Fruit fly (Drosophila melanogaster) S2 (cell line): ENCODE results near the gene grk.

Experiments used
- CG8478 ChIP-seq: fragments of >200 bp; optimal IDR thresholded peaks from 2 replicates; lab custom pipeline; 2018
- CTCF ChIP-seq, 2 experiments: fragments of >200 bp; optimal IDR thresholded peaks; 2 replicates each; lab custom pipeline; 2018

Gene grk

DNA sequence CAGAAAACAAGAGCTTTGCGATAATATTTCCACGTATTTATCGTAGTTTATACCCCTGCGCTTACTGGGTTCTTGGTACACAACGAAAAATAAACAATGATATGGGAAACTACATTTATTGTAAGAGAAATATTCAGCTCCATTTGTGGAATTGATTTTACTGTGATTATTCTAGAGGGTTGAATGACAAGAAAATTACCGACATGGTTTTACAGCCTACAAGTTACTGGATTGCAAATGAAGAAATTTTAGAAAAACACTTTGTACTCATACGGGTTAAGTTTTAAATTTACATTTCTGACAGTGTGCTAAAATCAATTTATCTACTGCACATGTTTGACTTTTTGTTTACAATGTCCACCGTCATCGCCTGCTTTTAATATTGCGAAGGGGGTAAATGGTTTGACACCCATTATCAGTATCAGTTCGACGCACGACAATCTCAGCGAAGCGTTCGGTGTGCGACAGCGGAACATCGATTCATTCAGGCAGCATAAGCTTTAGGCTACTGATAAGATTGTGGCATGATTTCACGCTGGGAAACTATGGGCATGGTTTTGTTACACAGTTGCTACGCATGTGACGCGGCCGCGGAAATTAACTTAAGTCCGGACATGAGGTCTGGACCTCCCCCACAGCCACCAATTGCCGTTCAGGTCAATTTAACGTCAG lies 28.5 kb upstream of the grk start:
- no peak for TF ChIP-seq CG8478 (lab: Kevin White, UChicago)
- no peak for TF ChIP-seq CTCF (optimal IDR thresholded peaks at IDR 0.05; lab: Kevin White, UChicago)

DNA sequence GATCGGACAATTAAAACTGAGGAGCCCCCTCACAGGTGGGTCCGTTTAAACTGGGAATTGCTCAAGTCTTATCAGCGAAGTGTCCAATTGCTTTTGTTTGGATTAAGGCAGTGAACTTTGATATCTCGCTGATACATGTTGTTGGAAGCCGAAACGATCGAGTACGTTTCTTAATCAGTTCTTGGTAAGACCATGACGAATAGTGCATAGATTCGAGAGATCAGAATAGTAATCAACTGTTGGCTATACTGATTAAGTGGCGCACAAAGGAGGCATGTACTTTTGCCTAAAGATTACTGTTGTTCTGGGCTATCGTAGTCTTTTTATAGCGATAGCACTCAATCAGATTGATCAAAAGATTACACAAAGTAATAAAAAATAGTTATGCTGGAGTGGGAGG lies 18.1 kb upstream of the grk start:
- no peak for TF ChIP-seq CTCF (optimal IDR thresholded peaks at IDR 0.05; lab: Kevin White, UChicago)
- TF ChIP-seq CG8478 (lab: Kevin White, UChicago) = no peak

DNA sequence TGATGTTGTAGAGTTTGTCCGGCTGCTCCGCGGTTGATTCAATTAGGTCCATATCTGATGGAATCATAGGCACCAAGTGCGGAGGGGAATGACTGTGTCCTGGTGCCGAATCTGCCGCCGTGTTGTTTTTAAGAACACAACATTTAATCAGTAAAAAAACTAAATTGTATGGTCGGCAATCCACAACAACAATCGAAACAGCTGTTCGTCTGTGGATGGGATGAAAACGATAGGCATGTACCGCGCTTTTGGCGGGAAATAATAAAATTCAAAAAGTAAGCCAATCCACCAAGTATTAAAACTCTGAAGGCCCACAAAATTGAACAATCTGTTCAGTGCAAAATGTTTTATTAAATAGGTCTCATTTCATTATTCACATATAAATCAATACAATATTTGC lies 16.0 kb upstream of the grk start, which contains the start of gene Aasdh:
Gene Aasdh, minus strand, starts transcription at position 219 of the 400 bp plus-strand sequence.
- TF ChIP-seq CTCF (optimal IDR thresholded peaks at IDR 0.05; lab: Kevin White, UChicago) (no peak), CG8478 (lab: Kevin White, UChicago) (no peak)

DNA sequence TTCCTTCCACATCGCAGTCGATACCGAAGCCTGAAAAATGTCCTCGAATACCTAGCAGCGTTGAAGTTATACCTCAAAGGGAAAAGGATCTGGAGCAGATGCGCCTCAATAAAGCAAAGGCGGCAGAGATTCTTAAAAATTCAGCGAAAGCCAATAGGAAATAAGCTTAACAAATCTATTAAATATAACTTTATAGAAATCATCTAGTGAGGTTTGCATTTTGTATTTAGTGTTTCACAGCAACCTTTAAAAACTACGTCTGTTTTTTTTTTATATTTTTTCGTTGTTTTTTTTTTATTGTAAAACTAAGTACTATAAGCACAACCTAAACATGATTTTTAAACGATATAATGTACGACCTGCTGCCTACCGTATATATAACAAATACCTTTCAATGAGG lies 8.7 kb upstream of the grk start, which contains the start of gene CG31897:
Gene CG31897, plus strand, starts transcription at position 301 of the 400 bp plus-strand sequence.
- TF ChIP-seq CTCF (optimal IDR thresholded peaks at IDR 0.05; lab: Kevin White, UChicago) = no peak
- no peak for TF ChIP-seq CG8478 (lab: Kevin White, UChicago)

DNA sequence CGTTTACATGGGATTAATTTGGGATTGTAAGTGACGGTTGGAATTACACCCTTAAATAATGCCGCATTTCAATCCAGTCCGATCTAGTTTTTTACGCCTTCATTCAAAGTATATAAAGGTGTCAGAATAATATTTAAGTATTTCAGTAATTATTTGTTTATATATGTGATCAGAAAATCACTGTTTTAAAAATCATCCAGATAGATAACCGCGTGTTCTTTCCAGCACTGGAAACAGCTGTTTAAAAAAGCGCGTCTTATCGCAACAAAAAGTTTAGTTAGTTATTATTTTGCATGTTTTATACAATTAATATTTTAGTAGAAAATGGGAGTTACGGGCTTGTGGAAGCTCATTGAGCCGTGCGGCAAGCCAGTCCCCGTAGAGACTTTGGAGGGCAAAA lies 4.7 kb upstream of the grk start, which contains the start of gene mus201:
Gene mus201, plus strand, starts transcription at position 118 of the 400 bp plus-strand sequence.
- TF ChIP-seq CG8478 (lab: Kevin White, UChicago) = no peak
- no peak for TF ChIP-seq CTCF (optimal IDR thresholded peaks at IDR 0.05; lab: Kevin White, UChicago)

DNA sequence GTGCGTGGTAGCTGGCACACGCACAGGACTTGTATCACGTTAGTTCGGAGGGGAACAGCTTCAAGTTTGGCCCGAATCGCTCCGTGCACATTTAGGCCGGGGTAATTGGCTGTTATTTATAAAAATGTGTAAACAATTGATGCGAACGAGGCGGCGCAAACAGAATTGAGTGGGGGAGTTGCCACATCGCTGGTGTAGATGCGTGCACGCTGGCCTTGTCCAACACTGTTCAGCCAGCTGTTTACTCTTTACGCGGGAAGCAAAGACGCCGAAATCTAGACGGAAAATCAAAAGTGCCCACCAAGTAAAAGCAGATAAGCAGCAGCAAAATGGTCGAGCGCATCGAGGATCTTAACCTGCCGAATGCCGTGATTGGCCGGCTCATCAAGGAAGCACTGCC lies 3.8 kb upstream of the grk start, which contains the start of the genes D12 and Chrac-14:
Gene D12, minus strand, starts transcription at position 190 of the 400 bp plus-strand sequence.
Gene Chrac-14, plus strand, starts transcription at position 230 of the 400 bp plus-strand sequence.
- TF ChIP-seq CTCF (optimal IDR thresholded peaks at IDR 0.05; lab: Kevin White, UChicago) (no peak), CG8478 (lab: Kevin White, UChicago) (no peak)

DNA sequence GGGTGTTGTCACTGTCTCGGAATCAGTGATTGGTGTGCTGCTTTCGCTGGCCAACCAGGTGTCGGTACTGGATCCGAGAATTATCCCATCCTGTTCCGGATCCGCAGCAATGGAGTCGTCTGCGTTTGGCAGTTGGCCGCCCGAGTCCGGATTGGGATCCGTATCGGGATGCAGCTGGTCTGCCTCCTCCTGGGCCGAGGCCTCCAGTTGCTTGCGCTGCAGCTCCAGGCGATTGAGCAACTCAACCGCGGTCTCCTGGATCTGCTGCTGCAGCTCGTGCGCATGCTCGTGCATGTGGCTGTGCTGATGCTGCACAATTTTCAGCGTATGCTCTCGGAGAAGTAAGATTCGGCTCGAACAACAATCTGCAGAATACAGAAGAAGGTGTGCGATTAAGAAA lies 1.3 kb downstream of the grk start:
- TF ChIP-seq CG8478 (lab: Kevin White, UChicago) = no peak

DNA sequence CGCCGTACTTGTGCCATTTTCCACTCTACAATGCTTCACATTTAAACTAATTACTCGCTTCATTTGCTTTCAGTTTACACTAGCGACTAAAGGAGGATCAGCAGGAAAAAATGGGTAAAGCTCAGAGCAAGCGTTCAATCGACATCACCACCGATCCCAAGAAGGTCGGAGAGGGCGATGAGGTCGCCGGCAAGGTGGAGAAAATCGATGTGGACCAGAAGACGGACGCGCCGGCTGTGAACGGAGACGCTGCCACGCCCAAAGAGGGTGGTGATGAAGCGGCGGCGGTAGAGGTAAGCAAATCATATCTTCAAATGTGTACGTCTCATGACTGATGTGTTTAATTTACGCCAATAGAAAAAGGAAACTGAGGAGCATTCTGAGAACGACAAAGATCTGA lies 6.6 kb downstream of the grk start:
- TF ChIP-seq CG8478 (lab: Kevin White, UChicago) (no peak), CTCF (optimal IDR thresholded peaks at IDR 0.05; lab: Kevin White, UChicago) (no peak)

DNA sequence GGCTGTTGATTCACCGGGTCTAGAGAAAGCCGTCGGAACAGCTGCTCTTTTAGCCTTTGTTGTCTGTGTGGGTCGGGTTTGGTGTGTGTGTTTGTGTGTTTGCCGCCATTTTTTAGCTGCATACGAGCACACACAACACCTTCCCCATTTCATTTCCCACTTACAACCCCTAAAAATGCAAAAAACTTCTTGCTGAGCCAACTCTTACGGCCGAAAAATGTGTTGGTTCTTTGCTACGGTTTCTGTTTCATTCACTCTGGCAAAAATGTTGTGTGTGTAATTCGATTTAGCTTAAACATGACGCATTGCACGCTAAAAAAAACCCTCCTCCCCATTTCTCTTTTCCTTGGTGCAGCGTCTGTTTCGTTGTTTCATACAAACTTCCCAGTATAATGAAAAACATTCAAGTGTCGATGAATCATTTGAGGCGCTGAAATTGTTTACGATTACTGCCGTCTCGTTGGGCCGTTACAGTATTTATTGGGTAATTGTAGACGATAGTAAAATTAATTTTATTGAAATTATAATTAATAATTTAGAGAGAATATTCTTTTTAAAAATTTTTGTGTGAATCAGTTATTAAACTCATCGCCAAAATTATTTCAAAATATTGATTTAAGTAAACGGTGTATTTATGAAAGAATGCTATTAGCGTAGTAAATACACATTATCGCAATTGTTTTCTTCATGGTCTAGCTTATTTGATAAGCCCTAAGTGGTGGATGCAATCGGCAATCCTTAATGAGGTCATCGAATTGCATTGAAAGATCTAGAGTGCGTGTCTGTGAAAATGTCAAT lies 7.2 kb downstream of the grk start:
- no peak for TF ChIP-seq CTCF (optimal IDR thresholded peaks at IDR 0.05; lab: Kevin White, UChicago)
- no peak for TF ChIP-seq CG8478 (lab: Kevin White, UChicago)

DNA sequence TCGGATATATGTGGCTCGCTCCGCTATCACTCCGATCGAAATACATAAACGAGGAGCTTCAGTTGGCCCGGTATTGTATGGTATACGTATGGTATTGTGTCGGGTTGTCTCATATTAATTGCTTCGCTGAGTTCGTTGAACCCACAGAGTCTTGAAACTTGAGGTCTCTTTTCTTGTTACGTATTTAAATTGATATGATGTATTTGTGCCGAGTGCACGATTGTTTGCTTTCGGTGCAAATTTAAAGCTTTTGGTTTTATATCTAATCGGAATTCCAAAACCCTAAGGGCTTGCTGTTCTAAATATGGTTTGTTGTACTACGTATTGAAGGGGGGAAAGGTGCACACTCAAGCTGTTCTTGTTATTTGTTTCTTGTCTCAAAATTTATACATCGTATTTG lies 8.2 kb downstream of the grk start:
- TF ChIP-seq CTCF (optimal IDR thresholded peaks at IDR 0.05; lab: Kevin White, UChicago) (no peak), CG8478 (lab: Kevin White, UChicago) (no peak)

DNA sequence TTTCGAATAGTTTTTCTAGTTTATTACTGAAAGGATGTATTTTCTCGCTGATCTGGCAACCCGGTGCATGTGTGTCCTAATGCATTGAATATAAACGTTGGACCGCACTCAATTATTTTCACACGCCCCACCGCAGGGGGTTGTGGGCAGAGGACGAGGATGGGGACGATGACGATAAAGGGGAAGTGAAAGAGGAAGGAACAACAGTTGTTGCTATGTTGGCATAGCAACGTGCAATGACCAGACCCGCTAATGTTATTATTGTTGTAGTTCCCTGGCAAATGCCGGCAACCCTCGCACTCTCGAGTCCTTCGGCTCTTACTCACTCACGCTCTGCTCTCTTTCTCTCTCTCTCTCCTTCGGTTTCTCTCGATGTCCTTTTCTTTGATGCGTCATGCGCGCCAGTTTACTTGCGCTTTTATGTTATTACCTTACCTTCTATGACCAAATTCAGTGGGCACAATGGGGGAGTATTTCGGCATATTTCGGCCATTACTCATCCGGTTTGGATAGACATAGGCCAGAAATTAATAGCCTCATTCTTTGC lies 8.7 kb downstream of the grk start:
- TF ChIP-seq CTCF (optimal IDR thresholded peaks at IDR 0.05; lab: Kevin White, UChicago) (no peak), CG8478 (lab: Kevin White, UChicago) (no peak)

DNA sequence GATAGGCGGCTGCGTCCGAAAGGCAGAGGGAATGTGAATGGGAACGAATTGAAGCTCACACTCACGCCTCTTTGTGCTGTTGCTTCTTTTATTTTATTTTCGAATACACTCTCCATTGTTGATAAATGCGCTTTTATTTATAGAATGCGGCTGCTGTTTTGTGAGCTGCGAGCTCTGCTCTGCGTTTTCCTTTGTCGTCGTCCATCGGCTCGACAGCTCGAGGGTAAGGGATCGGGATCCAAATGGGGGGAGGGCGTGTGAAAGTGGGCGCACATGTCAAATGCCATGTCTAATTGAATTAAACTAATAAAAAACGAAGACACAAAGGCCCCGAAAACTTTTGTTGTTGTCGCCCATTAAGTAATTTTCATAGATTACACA lies 9.3 kb downstream of the grk start:
- TF ChIP-seq CTCF (optimal IDR thresholded peaks at IDR 0.05; lab: Kevin White, UChicago) (no peak), CG8478 (lab: Kevin White, UChicago) (no peak)

DNA sequence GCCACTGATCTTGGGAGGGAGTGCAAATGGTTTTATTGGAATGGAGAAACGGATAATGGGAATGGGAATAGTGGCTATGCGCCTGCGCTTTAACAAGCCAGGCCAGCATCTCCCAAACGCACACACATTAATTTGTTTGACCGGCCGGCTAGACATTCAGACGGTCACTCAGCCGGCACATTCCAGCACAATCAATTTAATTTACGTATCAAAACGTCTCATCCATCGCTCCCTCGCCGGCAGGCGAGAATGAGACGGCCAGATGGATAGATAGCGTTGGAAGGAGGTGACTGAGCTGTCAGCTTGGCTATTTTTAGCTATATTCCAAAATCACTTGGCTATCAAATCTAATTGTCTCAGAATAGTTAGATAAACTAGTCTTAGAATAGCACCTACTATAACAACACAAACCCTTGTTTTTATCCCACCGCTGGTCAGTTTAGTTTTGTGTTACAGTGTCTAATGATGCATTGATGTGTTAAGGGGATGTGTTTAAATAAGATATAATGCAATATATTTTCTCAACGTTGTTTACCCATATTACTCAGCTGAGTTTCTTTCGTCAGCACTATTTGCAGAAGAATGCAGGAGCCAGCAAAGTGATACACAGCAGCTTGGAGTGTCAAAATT lies 9.8 kb downstream of the grk start:
- TF ChIP-seq CTCF (optimal IDR thresholded peaks at IDR 0.05; lab: Kevin White, UChicago) (no peak), CG8478 (lab: Kevin White, UChicago) (no peak)

DNA sequence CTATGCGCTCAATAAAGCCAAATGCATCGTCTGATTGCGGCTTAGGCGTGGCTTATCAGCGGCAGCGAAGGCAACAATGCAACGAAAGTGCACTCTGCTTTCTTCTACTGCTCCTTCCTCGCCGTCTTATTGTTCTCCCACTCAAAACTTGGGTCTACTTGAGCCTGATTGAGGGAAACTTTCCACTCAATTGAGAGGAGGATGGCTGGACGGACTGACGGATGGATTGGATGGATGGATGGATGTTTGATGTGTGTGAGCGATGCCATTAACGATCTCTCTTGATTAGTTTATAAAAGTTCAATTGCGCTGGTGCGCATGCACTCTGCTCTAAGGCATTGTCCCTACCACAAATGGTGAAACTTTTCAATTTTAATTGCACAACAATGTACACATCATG lies 10.4 kb downstream of the grk start:
- TF ChIP-seq CG8478 (lab: Kevin White, UChicago) = no peak
- TF ChIP-seq CTCF (optimal IDR thresholded peaks at IDR 0.05; lab: Kevin White, UChicago) = no peak

DNA sequence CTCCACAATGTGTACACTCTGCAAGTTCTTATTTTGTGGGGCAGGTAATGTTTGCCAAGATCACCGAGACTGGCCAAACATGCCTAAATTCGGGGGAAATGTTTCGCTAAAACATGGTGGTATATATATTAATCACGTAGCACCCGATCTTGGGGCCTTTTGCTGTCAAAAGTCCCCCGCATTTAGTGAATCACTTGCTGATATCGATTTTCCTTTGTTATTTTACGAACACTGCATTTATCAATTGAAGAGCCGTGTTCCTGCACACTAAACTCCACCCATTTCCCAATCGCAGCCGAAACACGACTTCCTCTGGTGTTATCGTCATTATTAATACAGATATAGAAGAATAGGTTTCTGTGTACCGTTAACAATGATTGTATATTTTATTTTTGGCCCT lies 11.7 kb downstream of the grk start:
- TF ChIP-seq CTCF (optimal IDR thresholded peaks at IDR 0.05; lab: Kevin White, UChicago) (no peak), CG8478 (lab: Kevin White, UChicago) (no peak)
